Worm (Caenorhabditis elegans) whole organism, late embryonic: ENCODE measurements around the gene sdc-3.
A peak's percentile ranks its signal among the peaks of the same experiment; 100 is the strongest.

Experiments used
- C08G9.2 ChIP-seq: sonication (generic microtip); optimal IDR thresholded peaks from 2 replicates; lab custom pipeline; 2016; ENCODE audit warnings: mild to moderate bottlenecking, missing genetic modification characterization, moderate library complexity, missing compliant biosample characterization
- C38D4.7 ChIP-seq: fragments of 200-800 bp; sonication (Bioruptor generic); optimal IDR thresholded peaks from 2 replicates; lab custom pipeline; 2018; ENCODE audit warnings: mild to moderate bottlenecking, missing genetic modification characterization, moderate library complexity, missing compliant biosample characterization
- F13H6.1 ChIP-seq: sonication (generic microtip); optimal IDR thresholded peaks from 2 replicates; lab custom pipeline; 2016; ENCODE audit warnings: missing genetic modification characterization, missing compliant biosample characterization
- K02D7.2 ChIP-seq: sonication (generic microtip); optimal IDR thresholded peaks from 2 replicates; lab custom pipeline; 2017; ENCODE audit warnings: mild to moderate bottlenecking, missing genetic modification characterization, missing compliant biosample characterization
- T23F11.4 ChIP-seq: fragments of 200-800 bp; sonication (Bioruptor generic); optimal IDR thresholded peaks from 2 replicates; lab custom pipeline; 2018; ENCODE audit warnings: mild to moderate bottlenecking, missing genetic modification characterization, missing compliant biosample characterization
- Y22D7AL.16 ChIP-seq: sonication (generic microtip); optimal IDR thresholded peaks from 2 replicates; lab custom pipeline; 2016; ENCODE audit warnings: missing genetic modification characterization, missing compliant biosample characterization
- ceh-18 ChIP-seq: sonication (generic microtip); optimal IDR thresholded peaks from 2 replicates; lab custom pipeline; 2016; ENCODE audit warnings: missing genetic modification characterization, missing compliant biosample characterization
- ceh-31 ChIP-seq: sonication (generic microtip); optimal IDR thresholded peaks from 2 replicates; lab custom pipeline; 2016; ENCODE audit warnings: missing genetic modification characterization, missing compliant biosample characterization
- che-1 ChIP-seq: sonication (generic microtip); optimal IDR thresholded peaks from 2 replicates; lab custom pipeline; 2016; ENCODE audit warnings: mild to moderate bottlenecking, missing genetic modification characterization, missing compliant biosample characterization
- elt-2 ChIP-seq: sonication (generic microtip); optimal IDR thresholded peaks from 2 replicates; lab custom pipeline; 2016; ENCODE audit warnings: missing genetic modification reagents, missing genetic modification characterization, missing compliant biosample characterization
- elt-4 ChIP-seq: sonication (generic microtip); optimal IDR thresholded peaks from 2 replicates; lab custom pipeline; 2016; ENCODE audit warnings: missing genetic modification characterization, missing compliant biosample characterization
- ets-4 ChIP-seq: sonication (generic microtip); optimal IDR thresholded peaks from 2 replicates; lab custom pipeline; 2016; ENCODE audit warnings: missing genetic modification characterization, missing compliant biosample characterization
- fkh-10 ChIP-seq: fragments of 150-350 bp; optimal IDR thresholded peaks from 2 replicates; lab custom pipeline; 2014; ENCODE audit warnings: missing biosample characterization, missing genetic modification reagents, missing genetic modification characterization
- hlh-13 ChIP-seq: fragments of 200-800 bp; sonication (Bioruptor generic); optimal IDR thresholded peaks from 2 replicates; lab custom pipeline; 2018; ENCODE audit warnings: mild to moderate bottlenecking, missing genetic modification characterization, missing compliant biosample characterization
- hlh-30 ChIP-seq: sonication (generic microtip); optimal IDR thresholded peaks from 2 replicates; lab custom pipeline; 2017; ENCODE audit warnings: antibody characterized with exemption, missing genetic modification characterization, missing compliant biosample characterization; ENCODE audit not compliant: insufficient read depth
- hlh-6 ChIP-seq: sonication (generic microtip); optimal IDR thresholded peaks from 2 replicates; lab custom pipeline; 2016; ENCODE audit warnings: missing genotype, missing genetic modification characterization, missing compliant biosample characterization
- hlh-8 ChIP-seq: sonication (generic microtip); optimal IDR thresholded peaks from 2 replicates; lab custom pipeline; 2016; ENCODE audit warnings: missing genotype, missing genetic modification characterization, missing compliant biosample characterization
- lin-11 ChIP-seq: fragments of 200-800 bp; sonication (Bioruptor generic); optimal IDR thresholded peaks from 2 replicates; lab custom pipeline; 2018; ENCODE audit warnings: mild to moderate bottlenecking, missing genetic modification characterization, missing compliant biosample characterization
- madf-2 ChIP-seq: sonication (generic microtip); optimal IDR thresholded peaks from 2 replicates; lab custom pipeline; 2017; ENCODE audit warnings: missing genetic modification characterization, missing compliant biosample characterization
- nhr-11 ChIP-seq: fragments of 150-350 bp; optimal IDR thresholded peaks from 2 replicates; lab custom pipeline; 2014; ENCODE audit warnings: missing biosample characterization, missing genetic modification characterization
- nhr-232 ChIP-seq: sonication (generic microtip); optimal IDR thresholded peaks from 2 replicates; lab custom pipeline; 2016; ENCODE audit warnings: missing genetic modification characterization, missing compliant biosample characterization
- npax-4 ChIP-seq: sonication (generic microtip); optimal IDR thresholded peaks from 2 replicates; lab custom pipeline; 2016; ENCODE audit warnings: missing genetic modification characterization, missing compliant biosample characterization
- odd-2 ChIP-seq: sonication (generic microtip); optimal IDR thresholded peaks from 2 replicates; lab custom pipeline; 2017; ENCODE audit warnings: antibody characterized with exemption, mild to moderate bottlenecking, missing genetic modification characterization, missing compliant biosample characterization
- pax-1 ChIP-seq: fragments of 150-350 bp; optimal IDR thresholded peaks from 2 replicates; lab custom pipeline; 2014; ENCODE audit warnings: missing biosample characterization, missing genetic modification characterization
- pha-2 ChIP-seq: sonication (generic microtip); optimal IDR thresholded peaks from 2 replicates; lab custom pipeline; 2017; ENCODE audit warnings: mild to moderate bottlenecking, missing genetic modification characterization, missing compliant biosample characterization
- pqm-1 ChIP-seq: sonication (generic microtip); optimal IDR thresholded peaks from 2 replicates; lab custom pipeline; 2016; ENCODE audit warnings: missing genetic modification characterization, missing compliant biosample characterization
- pros-1 ChIP-seq: fragments of 150-350 bp; optimal IDR thresholded peaks from 2 replicates; lab custom pipeline; 2014; ENCODE audit warnings: missing biosample characterization, missing genetic modification reagents, missing genetic modification characterization
- sdc-2 ChIP-seq: sonication (generic microtip); optimal IDR thresholded peaks from 2 replicates; lab custom pipeline; 2016; ENCODE audit warnings: missing genotype, missing genetic modification characterization, missing compliant biosample characterization
- sox-2 ChIP-seq: fragments of 200-800 bp; sonication (Bioruptor generic); IDR thresholded peaks from 2 replicates; pipeline ENCODE4 v1.3.6; 2022; ENCODE audit warnings: missing genetic modification reagents, missing genetic modification characterization, missing compliant biosample characterization
- sox-4 ChIP-seq: sonication (generic microtip); optimal IDR thresholded peaks from 2 replicates; lab custom pipeline; 2017; ENCODE audit warnings: mild to moderate bottlenecking, missing genetic modification characterization, inconsistent platforms, missing compliant biosample characterization
- tbx-2 ChIP-seq: sonication (generic microtip); optimal IDR thresholded peaks from 2 replicates; lab custom pipeline; 2016; ENCODE audit warnings: missing genetic modification characterization, missing compliant biosample characterization
- ttx-3 ChIP-seq: sonication (generic microtip); optimal IDR thresholded peaks from 2 replicates; lab custom pipeline; 2016; ENCODE audit warnings: missing genetic modification reagents, missing genetic modification characterization, missing compliant biosample characterization
- unc-42 ChIP-seq: sonication (generic microtip); optimal IDR thresholded peaks from 2 replicates; lab custom pipeline; 2016; ENCODE audit warnings: missing genotype, missing genetic modification characterization, missing compliant biosample characterization
- unc-86 ChIP-seq: sonication (generic microtip); optimal IDR thresholded peaks from 2 replicates; lab custom pipeline; 2016; ENCODE audit warnings: missing genetic modification characterization, missing compliant biosample characterization
- zip-5 ChIP-seq: sonication (generic microtip); optimal IDR thresholded peaks from 2 replicates; lab custom pipeline; 2016; ENCODE audit warnings: missing genetic modification characterization, missing compliant biosample characterization

Gene sdc-3

DNA sequence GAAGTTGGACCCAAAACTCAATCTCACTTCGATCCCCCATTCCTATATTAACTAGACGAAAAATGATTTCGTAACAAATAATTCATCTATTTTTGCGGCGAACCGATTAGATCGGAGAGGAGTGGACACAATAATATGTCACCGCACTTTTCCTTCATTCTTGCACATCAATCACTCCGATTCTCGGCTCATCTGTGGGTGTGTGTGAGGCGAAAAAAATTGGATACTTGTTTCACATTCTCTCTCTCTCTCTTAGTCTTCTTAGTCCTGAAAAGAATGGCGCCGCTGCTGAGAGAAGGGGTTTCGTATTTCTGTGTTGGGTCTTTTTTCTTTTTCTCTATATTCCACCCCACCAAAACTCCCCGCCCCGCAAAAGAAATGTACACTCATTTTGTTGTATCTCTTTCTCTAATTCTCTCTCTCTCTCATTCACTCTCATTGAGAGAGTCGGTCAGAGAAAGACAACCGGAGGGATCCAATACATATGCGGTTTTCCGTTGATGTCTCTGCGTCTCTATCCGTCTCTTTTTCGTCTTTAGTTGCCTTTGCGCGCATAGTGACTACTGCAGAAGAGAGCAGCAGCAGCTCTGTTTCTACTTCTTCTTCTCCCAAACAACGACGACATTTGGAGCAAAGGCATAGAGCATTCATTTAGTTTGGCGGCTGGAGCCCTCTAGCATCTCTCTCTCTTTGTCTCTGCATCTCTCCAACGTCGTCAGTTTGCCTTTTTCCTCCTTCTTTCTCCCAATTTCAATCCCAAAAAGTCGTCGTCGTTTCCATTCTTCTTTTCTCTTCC is 23.2 kb upstream of the sdc-3 start, which contains the start of gene unc-76 (continued):
- TF ChIP-seq T23F11.4 (GFP tag; lab: Kevin White, UChicago) (no peak), pha-2 (tag; lab: Kevin White, UChicago) (no peak), che-1 (tag; lab: Kevin White, UChicago) (no peak), Y22D7AL.16 (tag; lab: Kevin White, UChicago) (no peak), ceh-18 (peak; percentile 95), sox-2 (GFP tag; lab: Robert Waterston, UW) (peak; percentile 28; the same call in 1 of the 2 replicates), pqm-1 (tag; lab: Kevin White, UChicago) (no peak), hlh-6 (tag; lab: Kevin White, UChicago) (no peak), C08G9.2 (peak; percentile 49), ttx-3 (tag; lab: Kevin White, UChicago) (no peak)

DNA sequence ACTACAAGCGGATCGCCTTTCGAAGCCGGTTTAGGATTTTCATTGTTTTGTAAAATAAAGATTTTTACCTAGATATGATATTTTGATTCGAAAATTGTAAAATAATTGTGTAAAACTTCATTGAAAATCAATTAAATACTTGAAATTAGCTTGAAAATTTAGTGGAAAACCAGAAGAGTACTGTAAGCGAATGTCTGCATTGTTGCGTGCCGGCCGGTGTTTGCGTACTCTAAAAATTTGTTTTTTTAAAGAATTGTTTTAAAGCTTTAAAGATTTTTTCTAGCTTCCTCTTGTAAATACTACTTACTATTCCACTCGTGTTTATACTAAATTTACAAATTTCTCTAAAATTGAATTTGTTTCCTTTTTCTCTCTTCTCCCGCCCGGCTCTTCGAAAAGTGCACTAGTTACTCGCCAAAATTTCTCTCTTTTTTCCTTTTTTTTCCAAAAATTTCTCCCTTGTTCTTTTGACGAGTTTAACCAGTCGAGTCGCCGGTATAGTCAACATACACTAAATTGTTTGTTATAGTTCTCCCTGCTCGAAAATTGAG is 21.5 kb upstream of the sdc-3 start:
- TF ChIP-seq hlh-30 (tag; lab: Kevin White, UChicago) (no peak), unc-42 (tag; lab: Kevin White, UChicago) (peak; percentile 73)
- TF ChIP-seq, all 69 proteins: peak for 1

DNA sequence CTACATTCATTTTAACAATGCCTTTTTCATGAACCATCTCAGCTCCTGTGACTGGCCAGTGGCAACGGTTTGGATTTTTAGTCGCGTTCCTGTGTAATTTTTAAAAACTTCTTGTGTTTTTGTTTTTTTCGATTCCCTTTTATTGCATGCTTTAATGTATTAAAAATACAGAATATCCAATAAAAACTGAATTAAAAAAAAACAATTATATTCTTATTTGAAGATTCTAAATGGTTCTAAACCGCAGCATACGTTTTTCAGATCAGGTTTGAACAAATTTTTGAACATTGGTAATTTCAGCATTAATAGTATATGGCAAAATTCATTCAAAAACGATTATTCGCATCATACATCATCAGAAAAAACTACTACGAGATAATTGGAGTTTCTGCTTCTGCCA is 20.4 kb upstream of the sdc-3 start, which contains the start of gene dnj-3:
Gene dnj-3 (plus strand): TSS at position 301 of the 400 bp plus-strand sequence.
- TF ChIP-seq madf-2 (tag; lab: Kevin White, UChicago), result no peak
- TF ChIP-seq odd-2 (tag; lab: Kevin White, UChicago), result no peak
- no peak for TF ChIP-seq C38D4.7 (GFP tag; lab: Kevin White, UChicago)
- TF ChIP-seq elt-4 (tag; lab: Kevin White, UChicago), result no peak
- no peak for TF ChIP-seq sox-4 (tag; lab: Kevin White, UChicago)
- TF ChIP-seq pax-1 (tag; lab: Kevin White, UChicago), result no peak
- no peak for TF ChIP-seq lin-11 (tag; lab: Kevin White, UChicago)
- TF ChIP-seq nhr-11 (tag; lab: Kevin White, UChicago), result no peak
- TF ChIP-seq sdc-2 (tag; lab: Kevin White, UChicago), result no peak
- TF ChIP-seq hlh-6 (tag; lab: Kevin White, UChicago), result no peak
- no peak for TF ChIP-seq hlh-13 (GFP tag; lab: Kevin White, UChicago)
- TF ChIP-seq hlh-8 (tag; lab: Kevin White, UChicago), result no peak
- TF ChIP-seq nhr-232 (tag; lab: Kevin White, UChicago), result no peak
- no peak for TF ChIP-seq zip-5 (tag; lab: Kevin White, UChicago)
- TF ChIP-seq ceh-31 (tag; lab: Kevin White, UChicago), result no peak
- TF ChIP-seq elt-2 (tag; lab: Kevin White, UChicago), result no peak
- TF ChIP-seq pqm-1 (tag; lab: Kevin White, UChicago), result no peak
- TF ChIP-seq, all 69 proteins: peak for 0

DNA sequence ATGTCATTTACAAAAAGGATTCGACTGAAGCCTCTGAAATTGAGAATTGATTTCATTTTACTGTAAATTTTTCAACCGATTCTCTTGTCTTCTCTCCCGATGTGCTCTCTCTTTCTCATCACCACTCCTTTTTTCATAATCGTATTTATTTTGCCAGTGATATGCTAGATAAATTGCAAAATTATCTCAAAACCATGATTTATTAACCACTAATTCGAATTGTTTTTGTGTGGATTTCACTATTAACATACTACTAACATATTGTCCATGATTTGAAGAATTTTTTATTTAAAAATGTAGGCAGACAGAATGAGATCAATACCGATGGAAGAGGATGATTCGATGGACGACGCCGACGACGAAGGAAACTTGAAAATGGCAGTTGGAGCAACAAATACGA is 19.2 kb upstream of the sdc-3 start, which contains the start of gene C25D7.10:
Gene C25D7.10 (plus strand): TSS at position 301 of the 400 bp plus-strand sequence.
- TF ChIP-seq pha-2 (tag; lab: Kevin White, UChicago) (no peak), C08G9.2 (no peak), unc-86 (tag; lab: Kevin White, UChicago) (no peak), K02D7.2 (tag; lab: Kevin White, UChicago) (no peak), fkh-10 (GFP tag; lab: Kevin White, UChicago) (no peak), npax-4 (tag; lab: Kevin White, UChicago) (no peak), sdc-2 (tag; lab: Kevin White, UChicago) (no peak), tbx-2 (tag; lab: Kevin White, UChicago) (no peak), pros-1 (no peak), lin-11 (tag; lab: Kevin White, UChicago) (no peak), F13H6.1 (no peak), ets-4 (no peak)
